Comparison of ENCODE assay signal across 1 fruit fly cellular context in the genomic region with DNA sequence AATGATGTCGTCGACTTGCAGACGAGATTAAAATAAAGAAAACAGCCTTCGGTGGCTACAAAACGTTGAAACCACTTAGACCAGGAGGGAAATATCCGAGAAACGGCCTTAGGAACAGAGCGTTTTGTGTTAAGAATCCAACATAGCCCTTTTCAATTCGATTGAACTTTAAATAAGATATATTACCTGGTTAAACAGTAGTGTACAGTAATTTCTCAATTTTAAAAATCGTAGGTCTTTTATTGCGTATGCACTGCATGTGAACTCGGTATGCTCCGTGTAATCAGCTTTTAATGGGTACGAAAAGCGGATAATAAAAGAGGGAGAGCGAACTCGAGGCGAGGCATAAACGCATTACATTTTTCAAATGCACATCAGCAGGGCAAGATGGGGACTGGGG.
TF ChIP-seq lines count a peak whose summit lies in the region.

No protein-coding gene starts in this region.

TF ChIP-seq in whole organism, embryonic, 481 proteins besides CTCF, POLR2A, EP300 and RAD21 (continued from another document):
- TF ChIP-seq lbe (GFP tag; optimal IDR thresholded peaks at IDR 0.05; lab: Kevin White, UChicago) (no peak), CG3065 (GFP tag; optimal IDR thresholded peaks at IDR 0.05; lab: Kevin White, UChicago) (no peak), PHDP (tag; optimal IDR thresholded peaks at IDR 0.05; lab: Kevin White, UChicago) (no peak), lilli (GFP tag; optimal IDR thresholded peaks at IDR 0.05; lab: Kevin White, UChicago) (no peak), CG33213 (GFP tag; optimal IDR thresholded peaks at IDR 0.05; lab: Kevin White, UChicago) (no peak), bsh (GFP tag; optimal IDR thresholded peaks at IDR 0.05; lab: Kevin White, UChicago) (peak in 1 of 2 experiments; percentile 43), ara (GFP tag; IDR thresholded peaks at IDR 0.05; lab: Robert Waterston, UW) (peak; percentile 14; the same call in 1 of the 2 replicates), dmrt99B (tag; optimal IDR thresholded peaks at IDR 0.05; lab: Kevin White, UChicago) (peak; percentile 26), CG11723 (GFP tag; optimal IDR thresholded peaks at IDR 0.05; lab: Kevin White, UChicago) (no peak), CG7839 (tag; optimal IDR thresholded peaks at IDR 0.05; lab: Kevin White, UChicago) (peak; percentile 26), Adf1 (GFP tag; IDR thresholded peaks at IDR 0.05; lab: Robert Waterston, UW) (no peak), abd-A (tag; optimal IDR thresholded peaks at IDR 0.05; lab: Kevin White, UChicago) (no peak), Doc2 (GFP tag; IDR thresholded peaks at IDR 0.05; lab: Robert Waterston, UW) (no peak), Dek (tag; optimal IDR thresholded peaks at IDR 0.05; lab: Kevin White, UChicago) (no peak), CG1529 (GFP tag; optimal IDR thresholded peaks at IDR 0.05; lab: Kevin White, UChicago) (no peak), TFAM (GFP tag; optimal IDR thresholded peaks at IDR 0.05; lab: Kevin White, UChicago) (no peak), pfk (GFP tag; optimal IDR thresholded peaks at IDR 0.05; lab: Kevin White, UChicago) (no peak), CG6654 (GFP tag; optimal IDR thresholded peaks at IDR 0.05; lab: Kevin White, UChicago) (no peak), psq (GFP tag; optimal IDR thresholded peaks at IDR 0.05; lab: Kevin White, UChicago) (no peak), ems (GFP tag; optimal IDR thresholded peaks at IDR 0.05; lab: Kevin White, UChicago) (no peak), CG18476 (GFP tag; optimal IDR thresholded peaks at IDR 0.05; lab: Kevin White, UChicago) (no peak), Gug (GFP tag; IDR thresholded peaks at IDR 0.05; lab: Robert Waterston, UW) (0 out of 4 replicates have a peak, but pooled peaks have one; percentile 3), esg (GFP tag; conservative IDR thresholded peaks at IDR 0.05; lab: Robert Waterston, UW) (no peak), Bteb2 (GFP tag; optimal IDR thresholded peaks at IDR 0.05; lab: Kevin White, UChicago) (no peak), sqz (GFP tag; optimal IDR thresholded peaks at IDR 0.05; lab: Kevin White, UChicago) (no peak), Jarid2 (GFP tag; optimal IDR thresholded peaks at IDR 0.05; lab: Kevin White, UChicago) (no peak), exex (tag; optimal IDR thresholded peaks at IDR 0.05; lab: Kevin White, UChicago) (no peak), Atf-2 (GFP tag; optimal IDR thresholded peaks at IDR 0.05; lab: Kevin White, UChicago) (no peak), phol (tag; optimal IDR thresholded peaks at IDR 0.05; lab: Kevin White, UChicago) (peak; percentile 8), CG10366 (GFP tag; IDR thresholded peaks at IDR 0.05; lab: Robert Waterston, UW) (0 out of 2 replicates have a peak, but pooled peaks have one; percentile 7), Ssrp (tag; optimal IDR thresholded peaks at IDR 0.05; lab: Kevin White, UChicago) (peak; percentile 21), Myb (GFP tag; optimal IDR thresholded peaks at IDR 0.05; lab: Kevin White, UChicago) (no peak), sna (GFP tag; IDR thresholded peaks at IDR 0.05; lab: Robert Waterston, UW; ENCODE audit: partially characterized antibody) (no peak), ind (GFP tag; optimal IDR thresholded peaks at IDR 0.05; lab: Kevin White, UChicago) (no peak), CG9727 (GFP tag; optimal IDR thresholded peaks at IDR 0.05; lab: Kevin White, UChicago) (no peak), Taf1 (GFP tag; IDR thresholded peaks at IDR 0.05; lab: Robert Waterston, UW) (no peak), grn (GFP tag; optimal IDR thresholded peaks at IDR 0.05; lab: Kevin White, UChicago) (no peak), CG1603 (tag; optimal IDR thresholded peaks at IDR 0.05; lab: Kevin White, UChicago) (peak; percentile 29), BtbVII (GFP tag; optimal IDR thresholded peaks at IDR 0.05; lab: Kevin White, UChicago) (no peak), Bgb (GFP tag; IDR thresholded peaks at IDR 0.05; lab: Robert Waterston, UW; ENCODE audit: partially characterized antibody) (no peak), Hr78 (GFP tag; optimal IDR thresholded peaks at IDR 0.05; lab: Kevin White, UChicago) (no peak), maf-S (GFP tag; optimal IDR thresholded peaks at IDR 0.05; lab: Kevin White, UChicago) (no peak), wek (GFP tag; optimal IDR thresholded peaks at IDR 0.05; lab: Kevin White, UChicago) (no peak), ac (GFP tag; optimal IDR thresholded peaks at IDR 0.05; lab: Kevin White, UChicago) (no peak), CG9797 (GFP tag; optimal IDR thresholded peaks at IDR 0.05; lab: Kevin White, UChicago) (no peak), Fer2 (tag; optimal IDR thresholded peaks at IDR 0.05; lab: Kevin White, UChicago) (no peak), CG31388 (GFP tag; optimal IDR thresholded peaks at IDR 0.05; lab: Kevin White, UChicago) (no peak), org-1 (GFP tag; optimal IDR thresholded peaks at IDR 0.05; lab: Kevin White, UChicago) (no peak), CG43689 (GFP tag; IDR thresholded peaks at IDR 0.05; lab: Robert Waterston, UW) (no peak), CG9437 (GFP tag; optimal IDR thresholded peaks at IDR 0.05; lab: Kevin White, UChicago) (no peak), CG1832 (GFP tag; optimal IDR thresholded peaks at IDR 0.05; lab: Kevin White, UChicago) (no peak), CG14710 (tag; optimal IDR thresholded peaks at IDR 0.05; lab: Kevin White, UChicago) (no peak), CG15514 (GFP tag; optimal IDR thresholded peaks at IDR 0.05; lab: Kevin White, UChicago) (no peak), Deaf1 (tag; optimal IDR thresholded peaks at IDR 0.05; lab: Kevin White, UChicago) (no peak), cwo (GFP tag; optimal IDR thresholded peaks at IDR 0.05; lab: Kevin White, UChicago) (no peak), Dad (GFP tag; optimal IDR thresholded peaks at IDR 0.05; lab: Kevin White, UChicago) (no peak), Dip3 (GFP tag; optimal IDR thresholded peaks at IDR 0.05; lab: Kevin White, UChicago) (no peak), MBD-R2 (GFP tag; IDR thresholded peaks at IDR 0.05; lab: Robert Waterston, UW) (no peak), wor (GFP tag; IDR thresholded peaks at IDR 0.05; lab: Robert Waterston, UW) (peak; percentile 18; the same call in 1 of the 2 replicates), sens-2 (GFP tag; IDR thresholded peaks at IDR 0.05; lab: Robert Waterston, UW) (no peak), en (GFP tag; optimal IDR thresholded peaks at IDR 0.05; lab: Kevin White, UChicago) (no peak), corto (GFP tag; optimal IDR thresholded peaks at IDR 0.05; lab: Kevin White, UChicago) (no peak), Ets65A (GFP tag; lab: Kevin White, UChicago) (peak; percentile 78), CG18764 (GFP tag; optimal IDR thresholded peaks at IDR 0.05; lab: Kevin White, UChicago) (no peak), CG9876 (GFP tag; optimal IDR thresholded peaks at IDR 0.05; lab: Kevin White, UChicago) (no peak), CG2875 (GFP tag; optimal IDR thresholded peaks at IDR 0.05; lab: Kevin White, UChicago) (no peak), fd96Cb (tag; optimal IDR thresholded peaks at IDR 0.05; lab: Kevin White, UChicago) (peak; percentile 20), Doc3 (GFP tag; IDR thresholded peaks at IDR 0.05; lab: Robert Waterston, UW; ENCODE audit: partially characterized antibody) (no peak), sens (GFP tag; lab: Kevin White, UChicago) (peak; percentile 67), Sox102F (GFP tag; optimal IDR thresholded peaks at IDR 0.05; lab: Kevin White, UChicago) (peak; percentile 44), D19B (GFP tag; optimal IDR thresholded peaks at IDR 0.05; lab: Kevin White, UChicago) (no peak), otp (GFP tag; IDR thresholded peaks at IDR 0.05; lab: Robert Waterston, UW) (no peak), stc (GFP tag; IDR thresholded peaks at IDR 0.05; lab: Robert Waterston, UW) (no peak), CG30020 (tag; optimal IDR thresholded peaks at IDR 0.05; lab: Kevin White, UChicago) (no peak), Usf (GFP tag; optimal IDR thresholded peaks at IDR 0.05; lab: Kevin White, UChicago) (no peak), salm (tag; optimal IDR thresholded peaks at IDR 0.05; lab: Kevin White, UChicago) (no peak), CG15601 (tag; optimal IDR thresholded peaks at IDR 0.05; lab: Kevin White, UChicago) (no peak), CG17568 (GFP tag; optimal IDR thresholded peaks at IDR 0.05; lab: Kevin White, UChicago) (no peak), Hsf (GFP tag; optimal IDR thresholded peaks at IDR 0.05; lab: Kevin White, UChicago) (no peak), CG8359 (GFP tag; optimal IDR thresholded peaks at IDR 0.05; lab: Kevin White, UChicago; ENCODE audit: borderline replicate concordance) (no peak), btn (GFP tag; optimal IDR thresholded peaks at IDR 0.05; lab: Kevin White, UChicago) (no peak), CHES-1-like (GFP tag; optimal IDR thresholded peaks at IDR 0.05; lab: Kevin White, UChicago) (no peak), CG8281 (tag; optimal IDR thresholded peaks at IDR 0.05; lab: Kevin White, UChicago) (no peak), pho (GFP tag; optimal IDR thresholded peaks at IDR 0.05; lab: Kevin White, UChicago) (no peak), CG15696 (tag; optimal IDR thresholded peaks at IDR 0.05; lab: Kevin White, UChicago) (no peak), Drgx (GFP tag; IDR thresholded peaks at IDR 0.05; lab: Robert Waterston, UW) (peak; percentile 40; the same call in 1 of the 2 replicates), gsb-n (tag; optimal IDR thresholded peaks at IDR 0.05; lab: Kevin White, UChicago) (no peak), CG10267 (tag; optimal IDR thresholded peaks at IDR 0.05; lab: Kevin White, UChicago) (no peak), so (GFP tag; IDR thresholded peaks at IDR 0.05; lab: Robert Waterston, UW) (no peak), Dref (GFP tag; IDR thresholded peaks at IDR 0.05; lab: Robert Waterston, UW) (no peak)
